Worm (Caenorhabditis elegans) whole organism, L2 larva: ENCODE data around the gene rbbp-5.

Source experiments
- C34F6.9 ChIP-seq: fragments of 150-350 bp; optimal IDR thresholded peaks from 2 replicates; lab custom pipeline; 2014; ENCODE audit warnings: missing biosample characterization, missing genetic modification characterization
- ZK546.5 ChIP-seq: sonication (generic microtip); optimal IDR thresholded peaks from 2 replicates; lab custom pipeline; 2017; ENCODE audit warnings: missing biosample characterization, missing genetic modification characterization
- ceh-16 ChIP-seq: fragments of 150-350 bp; optimal IDR thresholded peaks from 2 replicates; lab custom pipeline; 2014; ENCODE audit warnings: missing biosample characterization, missing genetic modification characterization
- ceh-82 ChIP-seq: fragments of 150-350 bp; optimal IDR thresholded peaks from 2 replicates; lab custom pipeline; 2014; ENCODE audit warnings: missing biosample characterization, missing genetic modification characterization
- egl-27 ChIP-seq: sonication (generic microtip); optimal IDR thresholded peaks from 3 replicates; lab custom pipeline; 2017; ENCODE audit warnings: missing biosample characterization, missing genetic modification reagents, missing genetic modification characterization
- elt-1 ChIP-seq: fragments of 150-350 bp; optimal IDR thresholded peaks from 2 replicates; lab custom pipeline; 2014; ENCODE audit warnings: missing biosample characterization, missing genetic modification characterization
- elt-3 ChIP-seq: sonication (generic microtip); optimal IDR thresholded peaks from 2 replicates; lab custom pipeline; 2017; ENCODE audit warnings: missing biosample characterization, missing genetic modification characterization
- fos-1 ChIP-seq: fragments of 150-350 bp; optimal IDR thresholded peaks from 2 replicates; lab custom pipeline; 2014; ENCODE audit warnings: missing biosample characterization, missing genetic modification characterization
- lin-11 ChIP-seq: fragments of 150-350 bp; sonication (generic microtip); optimal IDR thresholded peaks from 2 replicates; lab custom pipeline; 2014; ENCODE audit warnings: missing biosample characterization, missing genetic modification characterization, inconsistent platforms, mixed read lengths
- lin-39 ChIP-seq: fragments of 150-350 bp; optimal IDR thresholded peaks from 2 replicates; lab custom pipeline; 2014; ENCODE audit warnings: missing biosample characterization, missing genetic modification reagents, missing genetic modification characterization
- lsy-2 ChIP-seq, 2 experiments: fragments of 150-350 bp in 1 of 2; sonication (generic microtip) in 1 of 2; optimal IDR thresholded peaks; 2 replicates each; lab custom pipeline; 2014 to 2017; ENCODE audit warnings: missing biosample characterization in 2 of 2, missing genetic modification characterization in 2 of 2
- mab-5 ChIP-seq: fragments of 150-350 bp; optimal IDR thresholded peaks from 2 replicates; lab custom pipeline; 2014; ENCODE audit warnings: missing biosample characterization, missing genetic modification characterization
- mbf-1 ChIP-seq: sonication (generic microtip); optimal IDR thresholded peaks from 2 replicates; lab custom pipeline; 2017; ENCODE audit warnings: missing biosample characterization, missing genetic modification characterization
- nhr-10 ChIP-seq: sonication (generic microtip); optimal IDR thresholded peaks from 2 replicates; lab custom pipeline; 2017; ENCODE audit warnings: missing biosample characterization, missing genetic modification characterization
- nhr-12 ChIP-seq: fragments of 150-350 bp; optimal IDR thresholded peaks from 2 replicates; lab custom pipeline; 2014; ENCODE audit warnings: missing biosample characterization, missing genetic modification characterization
- nhr-129 ChIP-seq: fragments of 150-350 bp; optimal IDR thresholded peaks from 2 replicates; lab custom pipeline; 2014; ENCODE audit warnings: missing biosample characterization, missing genetic modification characterization
- nhr-21 ChIP-seq: fragments of 150-350 bp; optimal IDR thresholded peaks from 2 replicates; lab custom pipeline; 2014; ENCODE audit warnings: missing biosample characterization, missing genetic modification characterization
- nhr-23 ChIP-seq: fragments of 150-350 bp; optimal IDR thresholded peaks from 2 replicates; lab custom pipeline; 2014; ENCODE audit warnings: missing biosample characterization, missing genetic modification reagents, missing genetic modification characterization
- nhr-237 ChIP-seq: fragments of 150-350 bp; optimal IDR thresholded peaks from 2 replicates; lab custom pipeline; 2014; ENCODE audit warnings: missing biosample characterization, missing genetic modification characterization
- nhr-25 ChIP-seq: fragments of 150-350 bp; sonication (generic microtip); optimal IDR thresholded peaks from 3 replicates; lab custom pipeline; 2014; ENCODE audit warnings: missing biosample characterization, missing genetic modification characterization
- nhr-6 ChIP-seq: fragments of 150-350 bp; optimal IDR thresholded peaks from 2 replicates; lab custom pipeline; 2014; ENCODE audit warnings: missing biosample characterization, missing genetic modification characterization
- peb-1 ChIP-seq: fragments of 150-350 bp; optimal IDR thresholded peaks from 2 replicates; lab custom pipeline; 2014; ENCODE audit warnings: missing biosample characterization, missing genetic modification characterization
- sma-3 ChIP-seq: sonication (generic microtip); optimal IDR thresholded peaks from 2 replicates; lab custom pipeline; 2016; ENCODE audit warnings: missing genetic modification reagents, missing genetic modification characterization, missing compliant biosample characterization
- sma-9 ChIP-seq, 2 experiments: fragments of 150-350 bp in 1 of 2; sonication (generic microtip) in 1 of 2; optimal IDR thresholded peaks; 2 replicates each; lab custom pipeline; 2014 to 2016; ENCODE audit warnings: missing genetic modification characterization in 2 of 2, mild to moderate bottlenecking in 1 of 2, missing biosample characterization in 1 of 2, missing compliant biosample characterization in 1 of 2, missing genetic modification reagents in 1 of 2, moderate library complexity in 1 of 2
- snpc-4 ChIP-seq: fragments of 150-350 bp; optimal IDR thresholded peaks from 2 replicates; lab custom pipeline; 2014; ENCODE audit warnings: missing biosample characterization, missing genetic modification characterization
- unc-39 ChIP-seq: fragments of 150-350 bp; optimal IDR thresholded peaks from 2 replicates; lab custom pipeline; 2014; ENCODE audit warnings: missing biosample characterization, missing genetic modification characterization
- unc-55 ChIP-seq: fragments of 150-350 bp; sonication (generic microtip); optimal IDR thresholded peaks from 3 replicates; lab custom pipeline; 2014; ENCODE audit warnings: missing biosample characterization, missing genetic modification reagents, missing genetic modification characterization
- unc-62 ChIP-seq: fragments of 150-350 bp; optimal IDR thresholded peaks from 2 replicates; lab custom pipeline; 2014; ENCODE audit warnings: missing biosample characterization, missing genetic modification reagents, missing genetic modification characterization
- zag-1 ChIP-seq: fragments of 150-350 bp; optimal IDR thresholded peaks from 2 replicates; lab custom pipeline; 2014; ENCODE audit warnings: missing biosample characterization, missing genetic modification characterization
- ztf-1 ChIP-seq: fragments of 200-800 bp; sonication (Bioruptor generic); conservative IDR thresholded peaks from 2 replicates; pipeline ENCODE4 v1.3.6; 2022; ENCODE audit warnings: missing genetic modification characterization, missing compliant biosample characterization
- ztf-11 ChIP-seq: sonication (generic microtip); optimal IDR thresholded peaks from 2 replicates; lab custom pipeline; 2017; ENCODE audit warnings: missing biosample characterization, missing genetic modification characterization

rbbp-5 gene

ce11 chrII:6120548-6120947 is 22.9 kb downstream of the rbbp-5 start:
- TF ChIP-seq ZK546.5 (no peak), nhr-237 (tag; lab: Kevin White, UChicago) (no peak), sma-9 (GFP tag; optimal IDR thresholded peaks at IDR 0.05; lab: Kevin White, UChicago) (no peak), sma-9 (tag; optimal IDR thresholded peaks at IDR 0.05; lab: Kevin White, UChicago) (no peak), unc-62 (GFP tag; lab: Kevin White, UChicago) (no peak), zag-1 (tag; lab: Kevin White, UChicago) (no peak), lsy-2 (tag; optimal IDR thresholded peaks at IDR 0.05; lab: Kevin White, UChicago) (no peak), nhr-6 (no peak), elt-1 (tag; lab: Kevin White, UChicago) (no peak), ceh-16 (no peak), elt-3 (tag; lab: Kevin White, UChicago) (no peak), ztf-11 (tag; lab: Kevin White, UChicago) (no peak), nhr-10 (tag; lab: Kevin White, UChicago) (no peak), nhr-21 (tag; lab: Kevin White, UChicago) (no peak)

DNA sequence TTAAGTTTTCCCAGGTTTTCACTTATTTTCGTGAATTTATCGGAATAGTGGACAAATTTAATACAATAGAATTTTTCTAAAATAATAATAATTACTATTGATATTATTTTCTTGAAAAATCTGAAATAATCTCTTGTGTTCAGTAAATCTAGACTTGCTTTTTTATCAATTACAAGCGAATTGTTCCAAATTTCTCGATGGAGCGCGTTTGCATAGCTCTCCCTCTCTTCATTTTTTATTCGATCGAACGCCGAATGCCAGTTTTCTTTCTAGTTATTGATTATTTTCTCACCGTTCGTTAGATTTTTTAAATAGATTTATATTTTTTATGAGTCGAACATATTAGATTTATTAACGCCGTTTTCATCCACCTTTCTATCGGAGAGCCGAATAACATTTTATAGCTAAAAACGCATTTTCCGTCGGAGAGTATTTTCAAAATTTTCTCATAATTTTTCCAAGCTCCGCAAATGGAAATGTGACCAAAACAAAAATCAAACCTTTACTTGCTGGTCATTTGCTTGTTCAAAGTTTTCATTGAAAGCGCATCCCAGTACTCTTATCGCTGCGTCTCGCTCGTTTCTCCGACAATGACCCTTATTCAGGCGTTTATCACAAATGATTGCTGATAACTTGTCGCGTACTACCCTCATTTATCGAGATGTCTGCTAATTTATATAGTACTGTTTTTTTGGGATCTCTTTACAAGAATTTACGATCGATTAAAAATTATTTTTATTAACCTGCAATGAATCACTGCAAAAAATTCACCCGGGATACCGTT is 25.2 kb downstream of the rbbp-5 start:
- TF ChIP-seq fos-1 = peak; percentile 78
- peak; percentile 54 for TF ChIP-seq unc-55
- TF ChIP-seq C34F6.9 (tag; lab: Kevin White, UChicago) = peak; percentile 60
- peak in 1 of 2 experiments; percentile 18 for TF ChIP-seq lsy-2 (tag; optimal IDR thresholded peaks at IDR 0.05; lab: Kevin White, UChicago)
- TF ChIP-seq ZK546.5 = no peak
- TF ChIP-seq elt-1 (tag; lab: Kevin White, UChicago) = no peak

- TF ChIP-seq snpc-4 (tag; lab: Kevin White, UChicago) (no peak), egl-27 (no peak), C34F6.9 (tag; lab: Kevin White, UChicago) (peak; percentile 30), ztf-11 (tag; lab: Kevin White, UChicago) (no peak), unc-55 (no peak), sma-3 (GFP tag; lab: Kevin White, UChicago) (no peak), lin-39 (tag; lab: Kevin White, UChicago) (no peak), nhr-12 (tag; lab: Kevin White, UChicago) (no peak), lin-11 (tag; lab: Kevin White, UChicago) (no peak), sma-9 (GFP tag; optimal IDR thresholded peaks at IDR 0.05; lab: Kevin White, UChicago) (no peak), sma-9 (tag; optimal IDR thresholded peaks at IDR 0.05; lab: Kevin White, UChicago) (no peak), elt-3 (tag; lab: Kevin White, UChicago) (no peak), mbf-1 (tag; lab: Kevin White, UChicago) (no peak), nhr-23 (tag; lab: Kevin White, UChicago) (no peak), nhr-21 (tag; lab: Kevin White, UChicago) (no peak), mab-5 (tag; lab: Kevin White, UChicago) (no peak), nhr-129 (tag; lab: Kevin White, UChicago) (peak; percentile 41)
Observed at ce11 chrII:6123513-6123912, 25.9 kb downstream of the rbbp-5 start, which contains the start of gene C29H12.2. C29H12.2 (plus strand) TSS chrII:6123809.

DNA sequence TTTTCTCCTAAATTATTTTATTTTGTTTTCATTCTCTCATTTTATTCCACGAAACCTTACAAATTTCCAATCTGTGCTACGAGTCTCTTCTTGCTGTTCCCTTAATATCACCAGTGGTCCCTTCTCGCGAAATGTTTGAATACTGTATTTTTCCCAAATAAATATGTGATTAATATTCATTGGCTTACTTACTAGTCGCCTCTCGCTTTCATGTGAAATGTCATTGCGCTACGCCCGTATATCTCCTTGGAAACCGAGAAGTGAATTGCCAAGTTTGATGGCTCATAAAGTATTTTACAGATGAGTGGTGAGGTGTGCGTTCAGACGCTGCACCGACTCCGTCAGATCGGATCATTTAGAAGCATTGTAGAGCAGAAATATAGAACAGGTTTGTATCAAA is 27.6 kb downstream of the rbbp-5 start, which contains the start of gene rars-2:
rars-2 (plus strand) TSS at position 301 of the 400 bp plus-strand sequence.
- TF ChIP-seq ztf-11 (tag; lab: Kevin White, UChicago) (no peak), egl-27 (no peak), unc-55 (no peak), unc-62 (GFP tag; lab: Kevin White, UChicago) (no peak), elt-1 (tag; lab: Kevin White, UChicago) (no peak), unc-39 (tag; lab: Kevin White, UChicago) (no peak), snpc-4 (tag; lab: Kevin White, UChicago) (no peak), nhr-25 (tag; lab: Kevin White, UChicago) (no peak), ceh-82 (tag; lab: Kevin White, UChicago) (no peak), ztf-1 (GFP tag; lab: Robert Waterston, UW) (no peak), nhr-129 (tag; lab: Kevin White, UChicago) (no peak), ceh-16 (no peak), sma-9 (GFP tag; optimal IDR thresholded peaks at IDR 0.05; lab: Kevin White, UChicago) (no peak), sma-9 (tag; optimal IDR thresholded peaks at IDR 0.05; lab: Kevin White, UChicago) (no peak), mbf-1 (tag; lab: Kevin White, UChicago) (no peak), nhr-23 (tag; lab: Kevin White, UChicago) (no peak), peb-1 (tag; lab: Kevin White, UChicago) (no peak)
